Worm (Caenorhabditis elegans) whole organism, mixed stage, embryonic: ENCODE measurements around the gene F41E7.2.

Experiments used
- M03D4.4 ChIP-seq: sonication (generic microtip); optimal IDR thresholded peaks from 2 replicates; lab custom pipeline; 2017; ENCODE audit warnings: mild to moderate bottlenecking, missing genetic modification characterization, missing compliant biosample characterization
- bed-3 ChIP-seq: fragments of 200-800 bp; sonication (Bioruptor generic); optimal IDR thresholded peaks from 3 replicates; lab custom pipeline; 2018; ENCODE audit warnings: mild to moderate bottlenecking, missing genetic modification characterization, moderate library complexity, missing compliant biosample characterization
- blmp-1 ChIP-seq: fragments of 150-350 bp; optimal IDR thresholded peaks from 2 replicates; lab custom pipeline; 2014; ENCODE audit warnings: missing biosample characterization, missing genetic modification characterization
- ceh-39 ChIP-seq: fragments of 150-350 bp; optimal IDR thresholded peaks from 2 replicates; lab custom pipeline; 2014; ENCODE audit warnings: missing biosample characterization, missing genetic modification characterization
- ceh-43 ChIP-seq: fragments of 200-800 bp; sonication (Bioruptor generic); optimal IDR thresholded peaks from 2 replicates; lab custom pipeline; 2018; ENCODE audit warnings: mild to moderate bottlenecking, missing genetic modification characterization, moderate library complexity, missing compliant biosample characterization
- ceh-83 ChIP-seq: fragments of 200-800 bp; sonication (Bioruptor generic); optimal IDR thresholded peaks from 2 replicates; lab custom pipeline; 2018; ENCODE audit warnings: mild to moderate bottlenecking, missing genetic modification characterization, missing compliant biosample characterization
- ces-1 ChIP-seq: fragments of 150-350 bp; optimal IDR thresholded peaks from 2 replicates; lab custom pipeline; 2014; ENCODE audit warnings: missing biosample characterization, missing genetic modification reagents, missing genetic modification characterization
- cnd-1 ChIP-seq: fragments of 200-800 bp; sonication (Bioruptor generic); optimal IDR thresholded peaks from 2 replicates; lab custom pipeline; 2018; ENCODE audit warnings: mild to moderate bottlenecking, missing genetic modification characterization, missing compliant biosample characterization
- drap-1 ChIP-seq: fragments of 200-800 bp; sonication (Bioruptor generic); optimal IDR thresholded peaks from 3 replicates; lab custom pipeline; 2018; ENCODE audit warnings: mild to moderate bottlenecking, missing genetic modification characterization, missing compliant biosample characterization
- elt-1 ChIP-seq: sonication (generic microtip); optimal IDR thresholded peaks from 2 replicates; lab custom pipeline; 2017; ENCODE audit warnings: missing genetic modification characterization, mild to moderate bottlenecking, missing compliant biosample characterization, antibody characterized with exemption, moderate library complexity, borderline replicate concordance; ENCODE audit not compliant: insufficient read depth
- elt-3 ChIP-seq: fragments of 150-350 bp; optimal IDR thresholded peaks from 2 replicates; lab custom pipeline; 2014; ENCODE audit warnings: missing biosample characterization, missing genetic modification characterization
- flh-1 ChIP-seq: fragments of 200-800 bp; sonication (Bioruptor generic); optimal IDR thresholded peaks from 2 replicates; lab custom pipeline; 2018; ENCODE audit warnings: mild to moderate bottlenecking, missing genetic modification characterization, moderate library complexity, missing compliant biosample characterization
- ham-2 ChIP-seq: fragments of 200-800 bp; sonication (Bioruptor generic); optimal IDR thresholded peaks from 2 replicates; lab custom pipeline; 2018; ENCODE audit warnings: mild to moderate bottlenecking, missing genetic modification characterization, missing compliant biosample characterization
- hlh-1 ChIP-seq: fragments of 150-350 bp; optimal IDR thresholded peaks from 2 replicates; lab custom pipeline; 2014; ENCODE audit warnings: missing biosample characterization, missing genetic modification reagents, missing genetic modification characterization
- lin-13 ChIP-seq: fragments of 150-350 bp; optimal IDR thresholded peaks from 2 replicates; lab custom pipeline; 2014; ENCODE audit warnings: missing biosample characterization, missing genetic modification characterization
- lin-32 ChIP-seq: fragments of 200-800 bp; sonication (Bioruptor generic); optimal IDR thresholded peaks from 2 replicates; lab custom pipeline; 2018; ENCODE audit warnings: mild to moderate bottlenecking, missing genetic modification characterization, missing compliant biosample characterization
- lsy-2 ChIP-seq: fragments of 150-350 bp; optimal IDR thresholded peaks from 2 replicates; lab custom pipeline; 2014; ENCODE audit warnings: missing biosample characterization, missing genetic modification characterization
- mab-5 ChIP-seq: fragments of 150-350 bp; optimal IDR thresholded peaks from 2 replicates; lab custom pipeline; 2014; ENCODE audit warnings: missing biosample characterization, missing genetic modification characterization
- mep-1 ChIP-seq: fragments of 150-350 bp; optimal IDR thresholded peaks from 2 replicates; lab custom pipeline; 2017; ENCODE audit warnings: missing biosample characterization, missing genetic modification reagents, missing genetic modification characterization, inconsistent platforms
- mls-2 ChIP-seq: sonication (generic microtip); optimal IDR thresholded peaks from 2 replicates; lab custom pipeline; 2016; ENCODE audit warnings: mild to moderate bottlenecking, missing genetic modification characterization, moderate library complexity, missing compliant biosample characterization
- nhr-12 ChIP-seq: fragments of 150-350 bp; optimal IDR thresholded peaks from 2 replicates; lab custom pipeline; 2014; ENCODE audit warnings: missing biosample characterization, missing genetic modification characterization
- nhr-237 ChIP-seq: fragments of 150-350 bp; optimal IDR thresholded peaks from 2 replicates; lab custom pipeline; 2014; ENCODE audit warnings: missing biosample characterization, missing genetic modification characterization
- nhr-28 ChIP-seq: fragments of 150-350 bp; optimal IDR thresholded peaks from 2 replicates; lab custom pipeline; 2014; ENCODE audit warnings: missing biosample characterization, missing genetic modification characterization
- nhr-76 ChIP-seq: sonication (generic microtip); optimal IDR thresholded peaks from 2 replicates; lab custom pipeline; 2017; ENCODE audit warnings: missing biosample characterization, missing genetic modification characterization
- pha-4 ChIP-seq: fragments of 150-350 bp; optimal IDR thresholded peaks from 2 replicates; lab custom pipeline; 2018; ENCODE audit warnings: missing biosample characterization, missing genetic modification reagents, missing genetic modification characterization
- sem-2 ChIP-seq: fragments of 200-800 bp; sonication (Bioruptor generic); optimal IDR thresholded peaks from 2 replicates; lab custom pipeline; 2018; ENCODE audit warnings: mild to moderate bottlenecking, missing genetic modification characterization, missing compliant biosample characterization
- snpc-4 ChIP-seq: fragments of 150-350 bp; optimal IDR thresholded peaks from 2 replicates; lab custom pipeline; 2014; ENCODE audit warnings: missing biosample characterization, missing genetic modification characterization
- sptf-1 ChIP-seq: sonication (generic microtip); optimal IDR thresholded peaks from 2 replicates; lab custom pipeline; 2017; ENCODE audit warnings: mild to moderate bottlenecking, missing genetic modification characterization, moderate library complexity, missing compliant biosample characterization
- tbx-8 ChIP-seq: fragments of 200-800 bp; sonication (Bioruptor generic); optimal IDR thresholded peaks from 2 replicates; lab custom pipeline; 2018; ENCODE audit warnings: mild to moderate bottlenecking, missing genetic modification characterization, moderate library complexity, missing compliant biosample characterization
- unc-39 ChIP-seq: fragments of 150-350 bp; optimal IDR thresholded peaks from 2 replicates; lab custom pipeline; 2014; ENCODE audit warnings: missing biosample characterization, missing genetic modification characterization
- unc-62 ChIP-seq: fragments of 150-350 bp; optimal IDR thresholded peaks from 2 replicates; lab custom pipeline; 2014; ENCODE audit warnings: missing biosample characterization, missing genetic modification reagents, missing genetic modification characterization
- zip-8 ChIP-seq: fragments of 150-350 bp; optimal IDR thresholded peaks from 2 replicates; lab custom pipeline; 2014; ENCODE audit warnings: missing biosample characterization, missing genetic modification characterization

The F41E7.2 gene

DNA sequence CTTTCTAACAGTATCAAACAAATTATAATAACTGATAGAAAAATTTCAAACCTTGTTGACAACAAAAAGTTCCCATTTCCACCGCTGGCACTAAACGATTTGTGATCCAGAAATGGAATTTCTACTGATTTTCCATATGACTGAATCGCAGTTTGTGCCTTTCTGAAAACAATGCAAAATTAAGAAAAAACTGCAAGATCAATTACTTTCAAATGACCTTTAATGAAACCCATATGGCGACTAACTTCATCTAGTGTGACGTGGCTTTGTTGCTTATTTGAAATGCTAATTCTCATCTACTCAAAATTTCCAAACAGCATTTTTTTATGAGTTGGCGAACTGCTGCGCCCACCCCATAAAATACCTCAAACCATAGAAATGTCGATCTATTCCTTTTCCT lies 34.0 kb downstream of the F41E7.2 start, which contains the start of gene F41E7.7:
TSS of gene F41E7.7 (plus strand) at position 301 of the 400 bp plus-strand sequence.
- TF ChIP-seq ces-1 (GFP tag; lab: Kevin White, UChicago) (no peak), unc-62 (no peak), sem-2 (GFP tag; lab: Kevin White, UChicago) (no peak), flh-1 (GFP tag; lab: Kevin White, UChicago) (no peak), lsy-2 (tag; lab: Kevin White, UChicago) (no peak), nhr-12 (no peak), nhr-237 (tag; lab: Kevin White, UChicago) (no peak), ceh-43 (GFP tag; lab: Kevin White, UChicago) (no peak), bed-3 (GFP tag; lab: Kevin White, UChicago) (no peak), mab-5 (tag; lab: Kevin White, UChicago) (no peak), M03D4.4 (tag; lab: Kevin White, UChicago) (no peak), mep-1 (tag; lab: Kevin White, UChicago) (no peak), elt-1 (no peak), blmp-1 (tag; lab: Kevin White, UChicago) (no peak), ham-2 (GFP tag; lab: Kevin White, UChicago) (no peak)

ce11 chrX:10310366-10310765 lies 36.9 kb downstream of the F41E7.2 start, which contains the start of gene F41E7.6:
TSS of gene F41E7.6 (minus strand) at chrX:10310466.
- TF ChIP-seq ceh-43 (GFP tag; lab: Kevin White, UChicago) = no peak
- TF ChIP-seq elt-1 = no peak
- TF ChIP-seq mab-5 (tag; lab: Kevin White, UChicago) = no peak
- no peak for TF ChIP-seq mep-1 (tag; lab: Kevin White, UChicago)
- no peak for TF ChIP-seq nhr-76 (tag; lab: Kevin White, UChicago)
- TF ChIP-seq unc-62 = no peak
- no peak for TF ChIP-seq nhr-28
- TF ChIP-seq hlh-1 (tag; lab: Kevin White, UChicago) = no peak
- no peak for TF ChIP-seq ham-2 (GFP tag; lab: Kevin White, UChicago)
- TF ChIP-seq sptf-1 (tag; lab: Kevin White, UChicago) = no peak
- TF ChIP-seq blmp-1 (tag; lab: Kevin White, UChicago) = no peak
- TF ChIP-seq cnd-1 (tag; lab: Kevin White, UChicago) = no peak
- no peak for TF ChIP-seq flh-1 (GFP tag; lab: Kevin White, UChicago)
- TF ChIP-seq unc-39 (tag; lab: Kevin White, UChicago) = no peak
- TF ChIP-seq nhr-12 = no peak
- TF ChIP-seq, all 35 proteins: peak for 0

DNA sequence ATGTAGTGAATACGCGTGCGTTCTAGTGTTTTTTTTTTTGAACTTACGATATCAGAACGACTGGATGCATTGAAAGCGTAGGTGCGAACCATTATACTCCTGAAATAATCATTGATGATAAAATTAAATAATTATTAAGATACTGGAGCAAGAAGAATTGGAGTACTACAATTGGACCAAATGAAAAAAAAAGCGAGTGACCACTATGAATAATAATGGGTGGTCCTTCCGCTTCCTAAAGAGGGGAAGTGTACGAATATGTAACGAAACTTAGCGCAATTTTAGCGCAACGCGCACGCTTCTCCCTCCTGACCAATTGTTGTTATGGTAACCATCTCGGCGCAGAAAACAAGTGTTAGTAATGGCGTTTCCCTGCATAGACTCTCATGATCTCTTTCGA lies 42.4 kb downstream of the F41E7.2 start, which contains the start of gene F41E7.9:
TSS of gene F41E7.9 (minus strand) at position 101 of the 400 bp plus-strand sequence.
- TF ChIP-seq unc-39 (tag; lab: Kevin White, UChicago) = no peak
- no peak for TF ChIP-seq ceh-83 (GFP tag; lab: Kevin White, UChicago)
- TF ChIP-seq cnd-1 (tag; lab: Kevin White, UChicago) = no peak
- TF ChIP-seq elt-3 (tag; lab: Kevin White, UChicago) = no peak
- TF ChIP-seq blmp-1 (tag; lab: Kevin White, UChicago) = no peak
- no peak for TF ChIP-seq pha-4
- TF ChIP-seq hlh-1 (tag; lab: Kevin White, UChicago) = no peak

DNA sequence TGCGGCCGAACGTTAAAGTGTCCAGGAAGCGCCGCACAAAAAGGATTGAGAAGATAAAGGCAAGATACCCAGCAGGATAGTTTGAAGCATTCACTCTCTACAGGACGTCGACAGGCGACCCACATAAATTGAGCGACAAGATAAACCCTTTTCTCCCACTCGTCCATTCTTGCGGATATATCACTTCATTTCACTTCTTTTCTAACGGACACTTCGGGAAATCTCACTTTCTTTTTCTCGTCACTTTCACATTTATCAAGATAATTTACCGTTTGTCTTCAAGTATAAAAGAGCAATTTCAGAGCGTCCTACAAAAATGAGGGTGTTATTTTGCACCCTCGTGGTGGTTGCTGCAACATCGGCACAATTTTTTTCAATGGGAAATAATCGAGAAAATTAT lies 44.1 kb downstream of the F41E7.2 start, which contains the start of gene R07E3.6:
TSS of gene R07E3.6 (plus strand) at position 158 of the 400 bp plus-strand sequence.
- TF ChIP-seq ham-2 (GFP tag; lab: Kevin White, UChicago) = no peak
- peak; percentile 54 for TF ChIP-seq unc-62
- TF ChIP-seq blmp-1 (tag; lab: Kevin White, UChicago) = peak; percentile 88
- no peak for TF ChIP-seq ceh-39
- peak; percentile 27 for TF ChIP-seq elt-1
- TF ChIP-seq nhr-76 (tag; lab: Kevin White, UChicago) = no peak
- TF ChIP-seq ceh-83 (GFP tag; lab: Kevin White, UChicago) = no peak
- no peak for TF ChIP-seq mls-2 (tag; lab: Kevin White, UChicago)

DNA sequence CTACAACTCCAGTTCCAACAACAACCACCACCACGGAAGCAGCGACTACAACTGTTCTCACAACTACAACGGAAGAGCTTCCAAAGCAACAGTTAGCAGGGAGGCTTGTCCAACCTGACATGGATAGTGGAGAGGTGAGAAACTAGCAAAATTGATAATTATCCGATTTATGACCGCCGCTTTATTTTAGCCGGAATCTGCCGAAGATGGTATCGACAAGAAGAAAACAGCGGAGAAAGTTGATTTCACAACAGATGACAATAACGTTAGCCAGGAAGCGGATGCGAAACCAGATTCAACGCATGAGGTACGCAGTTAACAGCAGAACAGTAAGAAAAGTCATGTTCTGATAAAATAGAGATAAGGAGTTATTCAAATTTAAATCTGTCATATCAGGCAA lies 44.9 kb downstream of the F41E7.2 start:
- TF ChIP-seq mls-2 (tag; lab: Kevin White, UChicago) = no peak
- TF ChIP-seq unc-39 (tag; lab: Kevin White, UChicago) = no peak
- TF ChIP-seq ham-2 (GFP tag; lab: Kevin White, UChicago) = peak; percentile 39
- TF ChIP-seq elt-1 = peak; percentile 27
- TF ChIP-seq snpc-4 (tag; lab: Kevin White, UChicago) = no peak

DNA sequence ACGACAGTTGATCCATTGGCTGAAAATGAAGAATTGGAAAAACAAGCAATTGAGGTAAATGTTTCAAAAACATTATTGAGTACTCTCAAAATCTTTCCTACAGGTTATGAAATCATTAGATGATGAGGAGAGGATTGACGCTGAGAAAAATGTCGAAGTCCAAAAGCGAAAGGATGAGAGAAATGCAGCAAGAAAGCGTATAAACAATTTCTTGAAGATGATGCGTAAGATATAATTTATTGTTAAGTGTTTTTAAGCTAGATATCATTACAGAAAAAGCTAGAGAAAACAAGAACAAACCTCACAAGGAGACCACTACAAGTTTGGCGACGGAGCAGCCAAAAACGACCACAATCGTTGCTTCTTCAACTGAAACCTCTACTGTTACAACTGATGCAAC lies 46.2 kb downstream of the F41E7.2 start:
- TF ChIP-seq hlh-1 (tag; lab: Kevin White, UChicago) (no peak), pha-4 (no peak), lin-32 (no peak), nhr-12 (no peak), unc-62 (no peak), ceh-39 (no peak), nhr-76 (tag; lab: Kevin White, UChicago) (no peak), tbx-8 (GFP tag; lab: Kevin White, UChicago) (no peak), drap-1 (GFP tag; lab: Kevin White, UChicago) (no peak), nhr-28 (no peak), bed-3 (GFP tag; lab: Kevin White, UChicago) (no peak), blmp-1 (tag; lab: Kevin White, UChicago) (no peak), zip-8 (tag; lab: Kevin White, UChicago) (no peak), snpc-4 (tag; lab: Kevin White, UChicago) (no peak), ceh-83 (GFP tag; lab: Kevin White, UChicago) (no peak), lin-13 (tag; lab: Kevin White, UChicago) (no peak), unc-39 (tag; lab: Kevin White, UChicago) (no peak), ham-2 (GFP tag; lab: Kevin White, UChicago) (no peak), flh-1 (GFP tag; lab: Kevin White, UChicago) (no peak)
